Worm (Caenorhabditis elegans) whole organism, L4/young adult: Measurements from ENCODE around the gene atx-3.

Source experiments
- W03F9.2 ChIP-seq: fragments of 150-350 bp; optimal IDR thresholded peaks from 2 replicates; lab custom pipeline; 2014; ENCODE audit warnings: missing biosample characterization, missing genetic modification characterization
- dao-5 ChIP-seq: sonication (generic microtip); optimal IDR thresholded peaks from 2 replicates; lab custom pipeline; 2016; ENCODE audit warnings: missing genotype, missing genetic modification characterization, moderate library complexity, missing compliant biosample characterization
- him-1 ChIP-seq: sonication (generic microtip); optimal IDR thresholded peaks from 2 replicates; lab custom pipeline; 2016; ENCODE audit warnings: missing genotype, missing genetic modification reagents, missing genetic modification characterization, missing compliant biosample characterization

DNA sequence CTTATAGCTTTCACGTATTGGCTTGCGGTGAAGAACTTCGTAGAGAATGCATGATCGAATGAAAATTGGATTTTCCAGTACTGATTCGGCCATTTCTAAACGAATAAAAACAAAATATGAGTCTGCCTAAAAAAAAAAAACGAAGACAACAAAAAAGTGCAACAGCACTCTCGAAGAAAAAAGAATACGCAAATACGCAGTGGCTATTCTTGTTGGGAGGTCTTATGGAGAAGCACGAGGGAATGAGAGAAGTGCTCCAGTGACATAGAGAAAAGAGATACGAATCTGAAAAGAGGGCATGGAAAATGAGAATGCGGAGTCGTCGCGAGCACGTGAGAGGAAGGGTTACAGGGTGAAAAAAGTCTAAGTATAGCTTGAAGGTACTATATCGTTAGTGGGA lies 25.0 kb upstream of the atx-3 start, which contains the start of gene fbxa-152:
- TF ChIP-seq dao-5 (tag; lab: Kevin White, UChicago) (no peak), him-1 (tag; lab: Kevin White, UChicago) (no peak), W03F9.2 (tag; lab: Kevin White, UChicago) (no peak)
